Worm (Caenorhabditis elegans): ENCODE results near the gene F09C6.10.
"Not testable (repeated sequence)": the region's sequence is repeated elsewhere in the genome, so short reads cannot be mapped to it uniquely, and the experiment has no call there.

F09C6.10 gene

DNA sequence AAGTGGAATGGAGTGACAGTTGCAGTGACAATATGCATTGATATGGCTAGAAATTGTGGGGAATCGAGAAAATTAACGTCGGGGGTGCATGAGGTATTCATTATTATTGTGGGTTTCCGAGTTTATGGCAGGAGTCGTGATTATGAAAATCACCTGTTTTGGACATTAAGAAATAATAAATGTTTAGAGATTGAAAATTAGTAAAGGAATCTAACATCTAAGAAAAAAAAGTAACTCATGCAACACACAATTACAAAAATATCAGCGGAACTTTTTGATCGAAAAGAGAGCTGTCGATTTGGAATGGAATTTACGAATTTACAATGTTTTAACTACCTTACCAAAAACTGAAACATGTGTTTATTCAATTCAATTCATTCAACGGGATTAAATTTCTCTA is 38.8 kb upstream of the F09C6.10 start, which contains the start of gene srh-206:
srh-206 (minus strand) TSS at position 101 of the 400 bp plus-strand sequence.
- TF ChIP-seq nhr-77 (tag; optimal IDR thresholded peaks at IDR 0.05) (no peak), F26F4.8 (GFP tag; conservative IDR thresholded peaks at IDR 0.05) (no peak), nhr-42 (GFP tag; IDR thresholded peaks at IDR 0.05) (no peak), ctbp-1 (GFP tag; IDR thresholded peaks at IDR 0.05) (no peak), nhr-41 (GFP tag; IDR thresholded peaks at IDR 0.05) (no peak), zip-11 (GFP tag; IDR thresholded peaks at IDR 0.05) (no peak), hmg-1.1 (GFP tag; IDR thresholded peaks at IDR 0.05) (no peak), attf-4 (tag; optimal IDR thresholded peaks at IDR 0.05) (no peak), lim-7 (GFP tag; IDR thresholded peaks at IDR 0.05) (no peak), ceh-32 (tag; optimal IDR thresholded peaks at IDR 0.05; ENCODE audit: poor library complexity) (no peak), ztf-7 (tag; optimal IDR thresholded peaks at IDR 0.05) (no peak), ztf-11 (tag; optimal IDR thresholded peaks at IDR 0.05) (no peak), tag-97 (GFP tag; IDR thresholded peaks at IDR 0.05) (no peak), nhr-48 (tag; optimal IDR thresholded peaks at IDR 0.05) (no peak)

DNA sequence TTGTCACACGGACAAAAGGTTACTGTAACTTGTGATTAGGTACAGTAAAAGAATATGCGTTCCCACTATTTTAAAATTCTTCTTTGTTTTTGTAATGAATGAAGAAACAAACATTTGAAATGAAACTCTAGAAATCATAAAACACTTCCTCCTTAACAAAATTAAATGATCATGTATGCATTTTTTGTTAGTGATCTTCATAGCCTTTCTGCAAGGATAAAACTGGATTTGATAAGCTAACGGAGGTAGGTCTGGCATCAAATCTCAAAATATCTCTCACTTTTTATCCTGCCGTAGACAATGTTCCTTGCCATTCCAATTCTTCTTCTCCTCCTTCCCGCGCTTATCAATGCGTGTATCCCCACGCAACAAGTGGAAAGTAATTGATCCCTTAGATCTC is 35.5 kb upstream of the F09C6.10 start, which contains the start of gene clec-238:
clec-238 (plus strand) TSS at position 301 of the 400 bp plus-strand sequence.
- TF ChIP-seq dmd-8 (GFP tag; IDR thresholded peaks at IDR 0.05): no peak
- no peak for TF ChIP-seq skn-1 (tag; optimal IDR thresholded peaks at IDR 0.05)
- TF ChIP-seq spr-1 (tag; optimal IDR thresholded peaks at IDR 0.05): no peak
- no peak for TF ChIP-seq cey-2 (tag; optimal IDR thresholded peaks at IDR 0.05; ENCODE audit: borderline replicate concordance, insufficient read depth)
- no peak for TF ChIP-seq aly-2 (tag; optimal IDR thresholded peaks at IDR 0.05)
- TF ChIP-seq nhr-42 (GFP tag; IDR thresholded peaks at IDR 0.05): no peak
- no peak for TF ChIP-seq mxl-3 (GFP tag; optimal IDR thresholded peaks at IDR 0.05)
- TF ChIP-seq daf-16 (GFP tag; optimal IDR thresholded peaks at IDR 0.05): no peak
- no peak for TF ChIP-seq daf-16 (tag; optimal IDR thresholded peaks at IDR 0.05)

ce11 chrV:16950036-16950435 is 34.1 kb upstream of the F09C6.10 start:
- no peak for TF ChIP-seq Y5F2A.4 (GFP tag; optimal IDR thresholded peaks at IDR 0.05)
- no peak for TF ChIP-seq unc-39 (tag; optimal IDR thresholded peaks at IDR 0.05)
- no peak for TF ChIP-seq F10B5.3 (tag; optimal IDR thresholded peaks at IDR 0.05)
- no peak for TF ChIP-seq fos-1 (tag; optimal IDR thresholded peaks at IDR 0.05)
- TF ChIP-seq F26F4.8 (GFP tag; conservative IDR thresholded peaks at IDR 0.05): no peak
- no peak for TF ChIP-seq dmd-6 (GFP tag; IDR thresholded peaks at IDR 0.05)
- TF ChIP-seq daf-12 (tag; optimal IDR thresholded peaks at IDR 0.05): no peak
- TF ChIP-seq unc-130 (GFP tag; optimal IDR thresholded peaks at IDR 0.05): no peak

DNA sequence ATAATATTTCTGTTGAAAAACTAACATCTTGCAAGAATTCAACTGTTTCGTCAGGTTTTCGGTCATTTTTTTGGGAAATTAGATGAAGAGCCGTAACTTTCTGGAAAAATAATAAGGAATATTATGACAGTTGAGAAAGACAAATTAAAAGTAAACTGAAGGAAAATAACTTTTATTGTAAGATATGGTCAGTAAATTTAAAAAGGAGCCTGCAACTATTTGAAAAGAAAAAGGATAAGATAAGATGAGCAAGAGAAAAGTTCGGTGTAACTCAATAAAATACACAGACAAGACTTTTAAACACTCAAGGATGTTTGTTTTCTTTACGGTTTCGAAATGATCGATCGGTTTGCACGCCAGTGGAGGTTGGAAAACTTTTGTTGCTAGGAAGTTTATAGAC is 33.6 kb upstream of the F09C6.10 start, which contains the start of gene fbxa-111:
fbxa-111 (minus strand) TSS at position 101 of the 400 bp plus-strand sequence.
- TF ChIP-seq lsy-2 (tag; optimal IDR thresholded peaks at IDR 0.05); Y5F2A.4 (GFP tag; optimal IDR thresholded peaks at IDR 0.05); hlh-11 (tag; optimal IDR thresholded peaks at IDR 0.05): not testable (repeated sequence)

- TF ChIP-seq hif-1 (tag; optimal IDR thresholded peaks at IDR 0.05); T26A8.4 (GFP tag; IDR thresholded peaks at IDR 0.05); jun-1 (tag; optimal IDR thresholded peaks at IDR 0.05): not testable (repeated sequence)
Measured at ce11 chrV:16948011-16948410, 32.0 kb upstream of the F09C6.10 start, which contains the start of gene fbxa-112. fbxa-112 (minus strand) TSS chrV:16948111.

Measured in whole organism, L4 larva.